Worm (Caenorhabditis elegans): ENCODE measurements around the gene F58A4.2.

Gene F58A4.2

ce11 chrIII:9619079-9619761 lies 18.7 kb upstream of the F58A4.2 start, which contains the start of gene hlh-11 (continued):
- TF ChIP-seq pag-3 (tag; optimal IDR thresholded peaks at IDR 0.05; ENCODE audit: borderline replicate concordance, insufficient read depth) (peak; percentile 57), alr-1 (tag; optimal IDR thresholded peaks at IDR 0.05; ENCODE audit: borderline replicate concordance) (no peak), nhr-28 (tag; optimal IDR thresholded peaks at IDR 0.05) (no peak), ces-1 (GFP tag; optimal IDR thresholded peaks at IDR 0.05) (no peak), sup-37 (GFP tag; optimal IDR thresholded peaks at IDR 0.05) (peak; percentile 59), C34B4.2 (tag; optimal IDR thresholded peaks at IDR 0.05) (no peak), fkh-10 (GFP tag; optimal IDR thresholded peaks at IDR 0.05) (peak; percentile 19), rnt-1 (tag; optimal IDR thresholded peaks at IDR 0.05) (peak; percentile 93), dsc-1 (tag; optimal IDR thresholded peaks at IDR 0.05) (peak; percentile 95), lir-3 (tag; optimal IDR thresholded peaks at IDR 0.05; ENCODE audit: poor library complexity) (peak; percentile 90), pqm-1 (tag; optimal IDR thresholded peaks at IDR 0.05) (peak; percentile 27), efl-1 (optimal IDR thresholded peaks at IDR 0.05) (peak; percentile 82 to 88), efl-1 (GFP tag; optimal IDR thresholded peaks at IDR 0.05 in 1 of 2) (peak; percentile 60 to 93), nhr-84 (tag; optimal IDR thresholded peaks at IDR 0.05) (no peak), C04F5.9 (tag; optimal IDR thresholded peaks at IDR 0.05) (peak; percentile 25), nhr-19 (GFP tag; conservative IDR thresholded peaks at IDR 0.05) (peak; percentile 88), sox-4 (tag; optimal IDR thresholded peaks at IDR 0.05) (peak; percentile 59), ceh-82 (tag; optimal IDR thresholded peaks at IDR 0.05) (peak; percentile 51 to 81 (median 70)), sptf-1 (tag; optimal IDR thresholded peaks at IDR 0.05) (no peak), mab-9 (GFP tag; IDR thresholded peaks at IDR 0.05) (peak; percentile 28), elt-2 (tag; optimal IDR thresholded peaks at IDR 0.05) (peak; percentile 65), nhr-85 (tag) (peak; percentile 97), ztf-11 (tag; optimal IDR thresholded peaks at IDR 0.05) (peak in 1 of 2 experiments; percentile 68), tbx-2 (tag; optimal IDR thresholded peaks at IDR 0.05) (peak; percentile 94), ceh-63 (GFP tag; optimal IDR thresholded peaks at IDR 0.05) (no peak), hlh-4 (tag; optimal IDR thresholded peaks at IDR 0.05) (no peak), mep-1 (tag; optimal IDR thresholded peaks at IDR 0.05) (peak; percentile 95), mef-2 (tag; optimal IDR thresholded peaks at IDR 0.05) (peak; percentile 59), nhr-237 (tag; optimal IDR thresholded peaks at IDR 0.05) (peak; percentile 39), nhr-20 (tag; optimal IDR thresholded peaks at IDR 0.05) (peak; percentile 96), ets-5 (GFP tag; IDR thresholded peaks at IDR 0.05) (no peak), pax-3 (tag; optimal IDR thresholded peaks at IDR 0.05) (peak; percentile 55), ceh-88 (GFP tag; IDR thresholded peaks at IDR 0.05) (peak; percentile 77)

ce11 chrIII:9617599-9618262 lies 17.2 kb upstream of the F58A4.2 start:
- TF ChIP-seq lsy-2 (tag; optimal IDR thresholded peaks at IDR 0.05) (no peak), dpl-1 (GFP tag; optimal IDR thresholded peaks at IDR 0.05) (peak in 1 of 3 experiments; percentile 8), unc-62 (GFP tag; optimal IDR thresholded peaks at IDR 0.05) (no peak), lin-35 (GFP tag; optimal IDR thresholded peaks at IDR 0.05) (no peak), pqm-1 (tag; optimal IDR thresholded peaks at IDR 0.05) (no peak), F16B12.6 (tag; optimal IDR thresholded peaks at IDR 0.05) (no peak), mep-1 (tag; optimal IDR thresholded peaks at IDR 0.05) (peak; percentile 17), egl-13 (tag; optimal IDR thresholded peaks at IDR 0.05) (no peak), ets-5 (GFP tag; IDR thresholded peaks at IDR 0.05) (no peak), unc-30 (tag; optimal IDR thresholded peaks at IDR 0.05) (no peak), pag-3 (tag; optimal IDR thresholded peaks at IDR 0.05; ENCODE audit: borderline replicate concordance, insufficient read depth) (no peak), fkh-8 (tag; optimal IDR thresholded peaks at IDR 0.05) (no peak), C34B4.2 (tag; optimal IDR thresholded peaks at IDR 0.05) (no peak), ceh-8 (GFP tag; optimal IDR thresholded peaks at IDR 0.05) (no peak), nhr-85 (tag) (peak; percentile 67), nhr-20 (tag; optimal IDR thresholded peaks at IDR 0.05) (no peak), ceh-88 (GFP tag; IDR thresholded peaks at IDR 0.05) (no peak), efl-1 (optimal IDR thresholded peaks at IDR 0.05) (no peak), efl-1 (GFP tag; optimal IDR thresholded peaks at IDR 0.05 in 1 of 2) (peak in 1 of 2 experiments; percentile 16), zag-1 (tag; optimal IDR thresholded peaks at IDR 0.05) (no peak), fos-1 (tag; optimal IDR thresholded peaks at IDR 0.05) (no peak), hpl-2 (GFP tag; optimal IDR thresholded peaks at IDR 0.05) (no peak), grh-1 (GFP tag; IDR thresholded peaks at IDR 0.05) (no peak), blmp-1 (tag; optimal IDR thresholded peaks at IDR 0.05) (peak; percentile 13), lin-14 (GFP tag; optimal IDR thresholded peaks at IDR 0.05) (peak; percentile 1), jun-1 (tag; optimal IDR thresholded peaks at IDR 0.05) (no peak)

Data from whole organism, L1 larva.